Worm (Caenorhabditis elegans) whole organism, young adult: ENCODE measurements around the gene pmp-2.

Experiments
- F49E8.2 ChIP-seq: sonication (generic microtip); optimal IDR thresholded peaks from 3 replicates; lab custom pipeline; 2017; ENCODE audit warnings: missing genetic modification characterization, mild to moderate bottlenecking, missing compliant biosample characterization, antibody characterized with exemption, moderate library complexity; ENCODE audit not compliant: insufficient read depth
- unc-62 ChIP-seq: fragments of 150-350 bp; optimal IDR thresholded peaks from 2 replicates; lab custom pipeline; 2014; ENCODE audit warnings: missing biosample characterization, missing genetic modification reagents, missing genetic modification characterization
- zfh-2 ChIP-seq: fragments of 200-800 bp; sonication (Bioruptor generic); conservative IDR thresholded peaks from 2 replicates; pipeline ENCODE4 v1.3.6; 2022; ENCODE audit warnings: missing genetic modification reagents, missing genetic modification characterization, missing compliant biosample characterization

ce11 chrII:6838977-6839376 lies 48.6 kb downstream of the pmp-2 start:
- TF ChIP-seq F49E8.2 = no peak
- no peak for TF ChIP-seq zfh-2 (GFP tag; lab: Robert Waterston, UW)
- TF ChIP-seq unc-62 (GFP tag; lab: Kevin White, UChicago) = no peak
